In the genomic region with DNA sequence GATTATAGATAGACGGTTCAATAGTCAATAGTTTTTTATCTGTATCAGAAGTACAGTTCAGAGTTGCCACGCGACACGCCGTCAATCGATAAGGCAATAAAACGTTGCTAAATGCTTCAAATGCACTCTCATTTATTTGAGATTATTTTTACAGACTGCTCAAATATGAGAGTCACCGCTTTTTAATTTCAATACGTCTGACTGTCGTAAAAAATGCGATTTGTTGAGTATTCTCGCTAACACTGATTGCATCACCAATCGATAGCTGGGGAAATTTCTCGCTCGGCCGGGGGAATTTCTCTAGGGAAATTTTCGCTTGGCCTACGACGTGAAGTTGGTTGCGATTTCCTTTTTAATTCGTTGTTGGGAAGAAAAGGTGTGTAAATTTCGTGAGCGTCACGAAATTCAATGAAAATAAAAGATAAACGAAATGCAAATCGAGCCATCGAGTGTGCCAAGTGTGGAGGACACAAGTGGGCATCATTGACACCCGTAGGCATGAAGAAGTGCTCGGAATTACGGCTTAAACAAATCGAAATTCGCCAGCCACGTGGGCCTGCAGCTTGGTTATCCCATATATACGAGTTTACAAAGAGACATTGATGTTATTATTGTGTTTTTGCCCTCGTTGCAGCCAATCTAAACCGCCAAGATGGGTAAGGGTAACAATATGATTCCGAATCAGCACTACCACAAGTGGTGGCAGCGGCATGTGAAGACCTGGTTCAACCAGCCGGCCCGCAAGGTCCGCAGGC, we compare ENCODE assay signal across 1 fruit fly cellular context.
TF ChIP-seq lines count a peak whose summit lies in the region.

Dref (minus strand) TSS at position 247 of the 755 bp plus-strand sequence.
RpL13 (plus strand) TSS at position 331 of the 755 bp plus-strand sequence.

TF ChIP-seq in whole organism, embryonic, 481 proteins besides CTCF, POLR2A, EP300 and RAD21 (continued from another document and continues in another):
- TF ChIP-seq CG32767 (GFP tag; IDR thresholded peaks at IDR 0.05; lab: Robert Waterston, UW): peak; percentile 76
- TF ChIP-seq caup (GFP tag; optimal IDR thresholded peaks at IDR 0.05; lab: Kevin White, UChicago; ENCODE audit: severe bottlenecking): peak; percentile 97
- TF ChIP-seq zf30C (GFP tag; optimal IDR thresholded peaks at IDR 0.05; lab: Kevin White, UChicago): peak; percentile 63
- TF ChIP-seq chinmo (GFP tag; IDR thresholded peaks at IDR 0.05; lab: Robert Waterston, UW; ENCODE audit: partially characterized antibody): 0 out of 4 replicates have a peak, but pooled peaks have one; percentile 22
- TF ChIP-seq CG7372 (GFP tag; IDR thresholded peaks at IDR 0.05; lab: Robert Waterston, UW): peak; percentile 60
- TF ChIP-seq Dfd (GFP tag; optimal IDR thresholded peaks at IDR 0.05; lab: Kevin White, UChicago): no peak
- TF ChIP-seq CG12769 (tag; optimal IDR thresholded peaks at IDR 0.05; lab: Kevin White, UChicago): no peak
- peak; percentile 77 for TF ChIP-seq HmgD (GFP tag; optimal IDR thresholded peaks at IDR 0.05; lab: Kevin White, UChicago)
- TF ChIP-seq CG8290 (GFP tag; optimal IDR thresholded peaks at IDR 0.05; lab: Kevin White, UChicago): peak; percentile 67
- TF ChIP-seq CG8290 (tag; optimal IDR thresholded peaks at IDR 0.05; lab: Kevin White, UChicago): peak; percentile 87 to 92
- peak; percentile 81 for TF ChIP-seq knrl (GFP tag; IDR thresholded peaks at IDR 0.05; lab: Robert Waterston, UW; ENCODE audit: partially characterized antibody)
- no peak for TF ChIP-seq Doc2 (GFP tag; IDR thresholded peaks at IDR 0.05; lab: Robert Waterston, UW)
- TF ChIP-seq ab (GFP tag; optimal IDR thresholded peaks at IDR 0.05; lab: Kevin White, UChicago): peak; percentile 17
- peak; percentile 83 for TF ChIP-seq CG9437 (GFP tag; optimal IDR thresholded peaks at IDR 0.05; lab: Kevin White, UChicago)
- peak; percentile 79 for TF ChIP-seq CG6175 (GFP tag; IDR thresholded peaks at IDR 0.05; lab: Robert Waterston, UW)
- peak; percentile 90 for TF ChIP-seq vvl (GFP tag; IDR thresholded peaks at IDR 0.05; lab: Robert Waterston, UW)
- peak; percentile 50 for TF ChIP-seq Adf1 (GFP tag; IDR thresholded peaks at IDR 0.05; lab: Robert Waterston, UW)
- peak; percentile 73 for TF ChIP-seq p53 (GFP tag; optimal IDR thresholded peaks at IDR 0.05; lab: Kevin White, UChicago)
- TF ChIP-seq CG3726 (GFP tag; IDR thresholded peaks at IDR 0.05; lab: Robert Waterston, UW): peak; percentile 55; the same call in 1 of the 3 replicates
- peak; percentile 44; the same call in 1 of the 2 replicates for TF ChIP-seq CG6689 (GFP tag; IDR thresholded peaks at IDR 0.05; lab: Robert Waterston, UW)
- TF ChIP-seq bbx (GFP tag; IDR thresholded peaks at IDR 0.05; lab: Robert Waterston, UW; ENCODE audit: partially characterized antibody): peak; percentile 68
- peak; percentile 31 for TF ChIP-seq CG16815 (GFP tag; optimal IDR thresholded peaks at IDR 0.05; lab: Kevin White, UChicago)
- TF ChIP-seq ken (GFP tag; IDR thresholded peaks at IDR 0.05; lab: Robert Waterston, UW): peak; percentile 75; the same call in 2 of the 3 replicates
- peak; percentile 3 for TF ChIP-seq CG31388 (GFP tag; optimal IDR thresholded peaks at IDR 0.05; lab: Kevin White, UChicago)
- TF ChIP-seq CG10462 (GFP tag; optimal IDR thresholded peaks at IDR 0.05; lab: Kevin White, UChicago): peak; percentile 67
- TF ChIP-seq Elba2 (GFP tag; optimal IDR thresholded peaks at IDR 0.05; lab: Kevin White, UChicago): no peak
- peak; percentile 71 for TF ChIP-seq CG9876 (GFP tag; optimal IDR thresholded peaks at IDR 0.05; lab: Kevin White, UChicago)
- TF ChIP-seq CG6854 (GFP tag; optimal IDR thresholded peaks at IDR 0.05; lab: Kevin White, UChicago): peak; percentile 94
- TF ChIP-seq CG7987 (GFP tag; optimal IDR thresholded peaks at IDR 0.05; lab: Kevin White, UChicago): peak; percentile 99
- TF ChIP-seq CG14014 (GFP tag; IDR thresholded peaks at IDR 0.05; lab: Robert Waterston, UW): peak; percentile 66
- TF ChIP-seq nmo (GFP tag; optimal IDR thresholded peaks at IDR 0.05; lab: Kevin White, UChicago): peak; percentile 84
- TF ChIP-seq CG10543 (GFP tag; optimal IDR thresholded peaks at IDR 0.05; lab: Kevin White, UChicago): peak; percentile 98
- peak; percentile 65 for TF ChIP-seq CG9797 (GFP tag; optimal IDR thresholded peaks at IDR 0.05; lab: Kevin White, UChicago)
- peak; percentile 97 for TF ChIP-seq kni (GFP tag; optimal IDR thresholded peaks at IDR 0.05; lab: Kevin White, UChicago)
- peak; percentile 92 for TF ChIP-seq CG18619 (GFP tag; optimal IDR thresholded peaks at IDR 0.05; lab: Kevin White, UChicago)
- no peak for TF ChIP-seq Lim3 (GFP tag; IDR thresholded peaks at IDR 0.05; lab: Robert Waterston, UW)
- peak; percentile 85 for TF ChIP-seq CG13287 (GFP tag; IDR thresholded peaks at IDR 0.05; lab: Robert Waterston, UW; ENCODE audit: partially characterized antibody)
- peak; percentile 81 for TF ChIP-seq CG7786 (GFP tag; optimal IDR thresholded peaks at IDR 0.05; lab: Kevin White, UChicago)
- TF ChIP-seq HLHmδ (GFP tag; optimal IDR thresholded peaks at IDR 0.05; lab: Kevin White, UChicago): peak; percentile 96
- TF ChIP-seq CG17328 (GFP tag; IDR thresholded peaks at IDR 0.05; lab: Robert Waterston, UW): peak; percentile 88
- no peak for TF ChIP-seq D (optimal IDR thresholded peaks at IDR 0.05; lab: Kevin White, UChicago)
- TF ChIP-seq D (GFP tag; optimal IDR thresholded peaks at IDR 0.05; lab: Kevin White, UChicago): peak; percentile 86
- no peak for TF ChIP-seq Tbp (GFP tag; optimal IDR thresholded peaks at IDR 0.05; lab: Kevin White, UChicago)
- peak; percentile 89 for TF ChIP-seq CG33557 (GFP tag; optimal IDR thresholded peaks at IDR 0.05; lab: Kevin White, UChicago)
- peak; percentile 86 for TF ChIP-seq zfh1 (GFP tag; IDR thresholded peaks at IDR 0.05; lab: Robert Waterston, UW)
- TF ChIP-seq da (GFP tag; optimal IDR thresholded peaks at IDR 0.05; lab: Kevin White, UChicago): peak; percentile 61
- TF ChIP-seq chm (GFP tag; IDR thresholded peaks at IDR 0.05; lab: Robert Waterston, UW): peak; percentile 95
- TF ChIP-seq CG13424 (tag; optimal IDR thresholded peaks at IDR 0.05; lab: Kevin White, UChicago): peak; percentile 80
- peak; percentile 55 for TF ChIP-seq CG15696 (tag; optimal IDR thresholded peaks at IDR 0.05; lab: Kevin White, UChicago)
- no peak for TF ChIP-seq CG15073 (GFP tag; optimal IDR thresholded peaks at IDR 0.05; lab: Kevin White, UChicago)
- peak; percentile 94 for TF ChIP-seq CG12071 (GFP tag; optimal IDR thresholded peaks at IDR 0.05; lab: Kevin White, UChicago)
- peak; percentile 61; the same call in 1 of the 2 replicates for TF ChIP-seq CG8765 (GFP tag; IDR thresholded peaks at IDR 0.05; lab: Robert Waterston, UW)
- TF ChIP-seq CG10321 (GFP tag; IDR thresholded peaks at IDR 0.05; lab: Robert Waterston, UW): peak; percentile 63
- TF ChIP-seq rib (GFP tag; IDR thresholded peaks at IDR 0.05; lab: Robert Waterston, UW): peak; percentile 27; the same call in 1 of the 2 replicates
- TF ChIP-seq ac (GFP tag; optimal IDR thresholded peaks at IDR 0.05; lab: Kevin White, UChicago): peak; percentile 73
- TF ChIP-seq CG1602 (GFP tag; optimal IDR thresholded peaks at IDR 0.05; lab: Kevin White, UChicago): peak; percentile 36
- peak; percentile 80 for TF ChIP-seq Dip3 (GFP tag; optimal IDR thresholded peaks at IDR 0.05; lab: Kevin White, UChicago)
- TF ChIP-seq wdn (GFP tag; IDR thresholded peaks at IDR 0.05; lab: Robert Waterston, UW): peak; percentile 75
- TF ChIP-seq btn (GFP tag; optimal IDR thresholded peaks at IDR 0.05; lab: Kevin White, UChicago): peak; percentile 73
- TF ChIP-seq sc (optimal IDR thresholded peaks at IDR 0.05; lab: Kevin White, UChicago): no peak
- peak; percentile 74 for TF ChIP-seq sc (GFP tag; optimal IDR thresholded peaks at IDR 0.05; lab: Kevin White, UChicago)
- TF ChIP-seq NC2β (GFP tag; optimal IDR thresholded peaks at IDR 0.05; lab: Kevin White, UChicago): peak; percentile 95
- TF ChIP-seq YL-1 (GFP tag; optimal IDR thresholded peaks at IDR 0.05; lab: Kevin White, UChicago): peak; percentile 100
- peak; percentile 92 for TF ChIP-seq CG33213 (GFP tag; optimal IDR thresholded peaks at IDR 0.05; lab: Kevin White, UChicago)
- peak; percentile 86 for TF ChIP-seq sna (GFP tag; IDR thresholded peaks at IDR 0.05; lab: Robert Waterston, UW; ENCODE audit: partially characterized antibody)
- TF ChIP-seq ara (GFP tag; IDR thresholded peaks at IDR 0.05; lab: Robert Waterston, UW): peak; percentile 75
- peak; percentile 38; the same call in 1 of the 2 replicates for TF ChIP-seq Drgx (GFP tag; IDR thresholded peaks at IDR 0.05; lab: Robert Waterston, UW)
- TF ChIP-seq unc-4 (GFP tag; IDR thresholded peaks at IDR 0.05; lab: Robert Waterston, UW; ENCODE audit: partially characterized antibody): peak; percentile 73
- TF ChIP-seq nau (GFP tag; optimal IDR thresholded peaks at IDR 0.05; lab: Kevin White, UChicago): no peak
- TF ChIP-seq esg (GFP tag; conservative IDR thresholded peaks at IDR 0.05; lab: Robert Waterston, UW): peak; percentile 52
- TF ChIP-seq stc (GFP tag; IDR thresholded peaks at IDR 0.05; lab: Robert Waterston, UW): peak; percentile 75
- peak; percentile 73; the same call in 2 of the 3 replicates for TF ChIP-seq dysf (GFP tag; IDR thresholded peaks at IDR 0.05; lab: Robert Waterston, UW)
- TF ChIP-seq CG12659 (GFP tag; optimal IDR thresholded peaks at IDR 0.05; lab: Kevin White, UChicago): peak; percentile 95
- TF ChIP-seq sd (tag; optimal IDR thresholded peaks at IDR 0.05; lab: Kevin White, UChicago): peak; percentile 66
- TF ChIP-seq CG10565 (GFP tag; optimal IDR thresholded peaks at IDR 0.05; lab: Kevin White, UChicago): no peak
- TF ChIP-seq BEAF-32 (GFP tag; optimal IDR thresholded peaks at IDR 0.05; lab: Kevin White, UChicago): peak; percentile 84
- peak; percentile 77 for TF ChIP-seq slbo (GFP tag; IDR thresholded peaks at IDR 0.05; lab: Robert Waterston, UW)
- no peak for TF ChIP-seq jigr1 (GFP tag; IDR thresholded peaks at IDR 0.05; lab: Robert Waterston, UW)
- TF ChIP-seq crp (GFP tag; optimal IDR thresholded peaks at IDR 0.05; lab: Kevin White, UChicago): peak in 1 of 2 experiments; percentile 51
- peak; percentile 43 for TF ChIP-seq CG14441 (GFP tag; IDR thresholded peaks at IDR 0.05; lab: Robert Waterston, UW)
- TF ChIP-seq CG11723 (GFP tag; optimal IDR thresholded peaks at IDR 0.05; lab: Kevin White, UChicago): peak; percentile 91
- TF ChIP-seq onecut (GFP tag; IDR thresholded peaks at IDR 0.05; lab: Robert Waterston, UW): peak; percentile 93
- peak; percentile 92 for TF ChIP-seq CG17385 (GFP tag; optimal IDR thresholded peaks at IDR 0.05; lab: Kevin White, UChicago)
- TF ChIP-seq Xbp1 (GFP tag; optimal IDR thresholded peaks at IDR 0.05; lab: Kevin White, UChicago): peak; percentile 77
- TF ChIP-seq fu2 (GFP tag; optimal IDR thresholded peaks at IDR 0.05; lab: Kevin White, UChicago): peak; percentile 86
- TF ChIP-seq PHDP (tag; optimal IDR thresholded peaks at IDR 0.05; lab: Kevin White, UChicago): peak; percentile 90
- TF ChIP-seq HLH54F (GFP tag; optimal IDR thresholded peaks at IDR 0.05; lab: Kevin White, UChicago): peak; percentile 80
- peak; percentile 69 for TF ChIP-seq CG14050 (GFP tag; IDR thresholded peaks at IDR 0.05; lab: Robert Waterston, UW)
- TF ChIP-seq CG18262 (tag; optimal IDR thresholded peaks at IDR 0.05; lab: Kevin White, UChicago): peak; percentile 80
- peak; percentile 80 for TF ChIP-seq CG12744 (GFP tag; optimal IDR thresholded peaks at IDR 0.05; lab: Kevin White, UChicago)
- TF ChIP-seq slp2 (GFP tag; optimal IDR thresholded peaks at IDR 0.05; lab: Kevin White, UChicago): peak; percentile 90
- TF ChIP-seq ase (GFP tag; IDR thresholded peaks at IDR 0.05; lab: Robert Waterston, UW): peak; percentile 73; the same call in 2 of the 3 replicates
- peak; percentile 67 for TF ChIP-seq E2f1 (GFP tag; IDR thresholded peaks at IDR 0.05; lab: Robert Waterston, UW)
- peak; percentile 78 for TF ChIP-seq run (tag; optimal IDR thresholded peaks at IDR 0.05; lab: Kevin White, UChicago)
- TF ChIP-seq H15 (GFP tag; IDR thresholded peaks at IDR 0.05; lab: Robert Waterston, UW): peak; percentile 64; the same call in 2 of the 3 replicates
- TF ChIP-seq Rfx (GFP tag; IDR thresholded peaks at IDR 0.05; lab: Robert Waterston, UW): peak; percentile 88
- peak; percentile 77; the same call in 2 of the 3 replicates for TF ChIP-seq CG34422 (GFP tag; IDR thresholded peaks at IDR 0.05; lab: Robert Waterston, UW)
- peak; percentile 95 for TF ChIP-seq CG3281 (GFP tag; optimal IDR thresholded peaks at IDR 0.05; lab: Kevin White, UChicago)
- peak; percentile 69 for TF ChIP-seq bab2 (GFP tag; optimal IDR thresholded peaks at IDR 0.05; lab: Kevin White, UChicago)
- TF ChIP-seq CkIIα-i1 (GFP tag; IDR thresholded peaks at IDR 0.05; lab: Robert Waterston, UW): peak; percentile 3; the same call in 1 of the 2 replicates
- peak; percentile 81 to 88 for TF ChIP-seq Hr51 (GFP tag; optimal IDR thresholded peaks at IDR 0.05; lab: Kevin White, UChicago)
- TF ChIP-seq Stat92E (GFP tag; optimal IDR thresholded peaks at IDR 0.05; lab: Kevin White, UChicago): peak in 1 of 3 experiments; percentile 80
- no peak for TF ChIP-seq CG11093 (GFP tag; IDR thresholded peaks at IDR 0.05; lab: Robert Waterston, UW)
- peak; percentile 76 for TF ChIP-seq sim (GFP tag; IDR thresholded peaks at IDR 0.05; lab: Robert Waterston, UW)
- peak; percentile 84 for TF ChIP-seq CG7556 (GFP tag; optimal IDR thresholded peaks at IDR 0.05; lab: Kevin White, UChicago)
- TF ChIP-seq gsb (GFP tag; IDR thresholded peaks at IDR 0.05; lab: Robert Waterston, UW): no peak
- TF ChIP-seq CG2116 (GFP tag; optimal IDR thresholded peaks at IDR 0.05; lab: Kevin White, UChicago): peak; percentile 96
- peak; percentile 68 for TF ChIP-seq CG31224 (GFP tag; IDR thresholded peaks at IDR 0.05; lab: Robert Waterston, UW)
- peak; percentile 43 for TF ChIP-seq crol (GFP tag; IDR thresholded peaks at IDR 0.05; lab: Robert Waterston, UW)
- peak; percentile 80 for TF ChIP-seq crc (GFP tag; optimal IDR thresholded peaks at IDR 0.05; lab: Kevin White, UChicago)
- TF ChIP-seq Jarid2 (GFP tag; optimal IDR thresholded peaks at IDR 0.05; lab: Kevin White, UChicago): no peak
- TF ChIP-seq luna (GFP tag; optimal IDR thresholded peaks at IDR 0.05; lab: Kevin White, UChicago): peak; percentile 79
- TF ChIP-seq CG18476 (GFP tag; optimal IDR thresholded peaks at IDR 0.05; lab: Kevin White, UChicago): peak; percentile 68
- peak; percentile 96 for TF ChIP-seq dm (GFP tag; optimal IDR thresholded peaks at IDR 0.05; lab: Kevin White, UChicago)
- peak; percentile 79 for TF ChIP-seq CG16813 (GFP tag; IDR thresholded peaks at IDR 0.05; lab: Robert Waterston, UW; ENCODE audit: partially characterized antibody)
- peak; percentile 89 for TF ChIP-seq eyg (GFP tag; optimal IDR thresholded peaks at IDR 0.05; lab: Kevin White, UChicago)
- peak; percentile 62 for TF ChIP-seq D19A (tag; optimal IDR thresholded peaks at IDR 0.05; lab: Kevin White, UChicago)
- TF ChIP-seq mirr (GFP tag; optimal IDR thresholded peaks at IDR 0.05; lab: Kevin White, UChicago): peak; percentile 98
